Fruit fly (Drosophila melanogaster) ovary, adult (tissue): Measurements from ENCODE around the gene Rdl.

Source experiments
- CG17801 ChIP-seq: fragments of 200-800 bp; optimal IDR thresholded peaks from 2 replicates; lab custom pipeline; 2019; ENCODE audit warnings: missing biosample characterization, mild to moderate bottlenecking, missing genetic modification characterization, moderate library complexity; ENCODE audit not compliant: partially characterized antibody

Rdl gene

dm6 chr3L:9128700-9129582 is 53.0 kb downstream of the Rdl start:
- no peak for TF ChIP-seq CG17801

DNA sequence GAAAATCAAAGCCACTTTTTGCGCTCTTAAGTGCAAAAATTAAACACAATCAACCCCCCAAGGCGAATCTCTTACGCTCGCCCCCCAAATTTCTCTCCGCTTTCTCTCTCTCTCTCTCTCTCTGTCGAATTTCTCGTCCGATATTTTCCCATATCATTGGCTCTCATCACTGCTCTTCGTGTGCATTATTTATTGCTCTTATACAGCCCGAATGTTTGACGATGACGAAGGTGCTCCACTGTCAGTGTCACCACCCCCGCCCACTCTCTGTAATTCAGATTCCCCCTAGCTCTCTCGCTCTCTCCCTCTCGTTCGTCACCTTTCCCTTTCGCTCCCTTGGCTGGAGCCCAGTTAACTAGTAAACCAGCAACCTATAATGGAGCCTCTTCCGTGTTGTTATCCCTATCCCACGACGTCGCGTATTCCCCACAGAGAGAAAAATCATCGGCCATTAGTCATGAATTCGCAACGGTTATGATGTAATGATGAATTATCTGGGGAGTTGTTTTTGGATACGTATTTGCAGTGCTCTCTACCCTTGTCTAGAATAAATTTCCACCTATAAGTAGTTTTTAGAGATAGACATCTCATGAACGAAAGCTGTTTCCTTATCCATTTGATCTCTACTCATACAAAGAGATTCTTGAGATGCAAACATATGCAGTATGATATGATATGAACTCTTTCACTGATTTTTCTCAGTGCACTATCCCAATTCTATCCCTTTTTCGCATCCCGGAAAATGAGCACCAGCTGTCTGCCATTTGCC is 54.1 kb downstream of the Rdl start:
- no peak for TF ChIP-seq CG17801

- no peak for TF ChIP-seq CG17801
Measured at dm6 chr3L:9126888-9127689, 54.9 kb downstream of the Rdl start.

dm6 chr3L:9126021-9126811 is 55.7 kb downstream of the Rdl start:
- TF ChIP-seq CG17801 = no peak

- peak; percentile 41 for TF ChIP-seq CG17801
Measured at dm6 chr3L:9125261-9126020, 56.5 kb downstream of the Rdl start.

DNA sequence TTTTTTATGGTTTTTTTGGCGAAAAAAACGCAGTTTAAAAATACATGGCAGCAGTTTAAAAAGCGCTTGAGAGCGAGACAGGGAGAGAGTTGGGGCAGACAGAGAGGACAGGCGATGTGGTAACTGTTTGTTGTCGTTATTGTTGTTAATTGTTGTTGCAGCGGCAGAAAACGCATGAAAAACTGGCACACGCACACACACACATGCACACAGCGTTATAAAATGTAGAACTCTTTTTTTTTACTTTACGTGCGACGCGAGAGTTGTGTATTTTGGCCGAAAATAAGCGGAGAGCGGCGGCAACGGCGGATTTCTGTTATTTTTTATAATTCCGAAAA is 57.1 kb downstream of the Rdl start:
- TF ChIP-seq CG17801 = no peak

DNA sequence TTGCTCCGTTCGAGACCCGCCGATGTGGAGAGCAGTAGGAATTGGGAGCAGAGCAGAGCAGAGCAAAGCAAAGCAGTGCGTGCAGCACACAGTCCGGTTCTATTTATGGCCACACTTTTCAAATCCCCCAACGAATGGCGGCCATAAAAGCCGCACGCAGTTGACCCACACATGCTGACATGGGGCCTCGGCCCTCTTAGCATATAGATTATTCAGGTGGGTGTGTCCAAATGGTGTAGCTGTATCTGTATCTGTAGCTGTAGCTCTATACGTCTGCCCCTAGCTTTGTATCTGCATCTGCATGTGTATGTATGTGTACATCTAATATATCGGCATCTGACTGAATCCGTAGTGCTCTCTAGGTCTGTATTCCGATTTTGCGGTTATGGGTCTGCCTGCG is 60.7 kb downstream of the Rdl start:
- no peak for TF ChIP-seq CG17801

dm6 chr3L:9119564-9119963 is 62.4 kb downstream of the Rdl start:
- TF ChIP-seq CG17801 = no peak

DNA sequence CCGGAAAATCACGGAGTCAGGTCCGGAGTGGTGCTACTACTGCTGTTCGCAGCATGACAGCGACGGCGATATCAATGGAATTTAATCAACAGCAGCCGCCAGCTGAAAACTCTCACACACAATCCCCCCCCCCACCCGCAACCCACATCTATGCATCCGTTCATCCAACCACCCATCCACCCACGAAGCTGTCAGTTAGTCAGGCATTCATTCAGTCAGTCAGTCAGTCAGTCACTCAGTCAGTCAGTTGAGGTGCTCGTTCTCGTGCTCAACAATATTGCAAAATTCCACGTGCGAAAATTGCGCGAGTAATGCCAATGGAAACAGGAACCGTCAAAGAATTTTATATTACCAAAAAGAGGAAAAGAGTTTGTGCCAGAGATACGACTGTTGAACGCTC is 66.3 kb downstream of the Rdl start:
- TF ChIP-seq CG17801 = no peak

DNA sequence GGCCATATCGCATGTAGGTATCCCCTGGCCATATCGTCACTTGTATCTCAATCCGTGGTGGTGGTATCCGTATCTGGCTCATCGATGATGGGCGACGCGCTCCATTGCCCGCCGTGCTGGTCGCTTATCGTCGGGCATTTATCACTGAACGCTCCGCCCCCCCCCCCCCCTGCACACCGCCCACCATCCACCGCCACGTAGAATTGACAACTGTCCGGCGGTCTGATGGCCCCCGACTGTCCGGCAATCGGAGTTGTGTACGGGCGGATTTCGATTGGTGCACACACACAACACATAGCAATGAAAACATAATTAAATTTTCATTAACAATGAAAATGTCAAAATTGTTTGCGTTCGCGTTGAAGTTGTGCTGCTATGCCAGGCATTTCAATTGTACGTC is 67.5 kb downstream of the Rdl start:
- no peak for TF ChIP-seq CG17801

DNA sequence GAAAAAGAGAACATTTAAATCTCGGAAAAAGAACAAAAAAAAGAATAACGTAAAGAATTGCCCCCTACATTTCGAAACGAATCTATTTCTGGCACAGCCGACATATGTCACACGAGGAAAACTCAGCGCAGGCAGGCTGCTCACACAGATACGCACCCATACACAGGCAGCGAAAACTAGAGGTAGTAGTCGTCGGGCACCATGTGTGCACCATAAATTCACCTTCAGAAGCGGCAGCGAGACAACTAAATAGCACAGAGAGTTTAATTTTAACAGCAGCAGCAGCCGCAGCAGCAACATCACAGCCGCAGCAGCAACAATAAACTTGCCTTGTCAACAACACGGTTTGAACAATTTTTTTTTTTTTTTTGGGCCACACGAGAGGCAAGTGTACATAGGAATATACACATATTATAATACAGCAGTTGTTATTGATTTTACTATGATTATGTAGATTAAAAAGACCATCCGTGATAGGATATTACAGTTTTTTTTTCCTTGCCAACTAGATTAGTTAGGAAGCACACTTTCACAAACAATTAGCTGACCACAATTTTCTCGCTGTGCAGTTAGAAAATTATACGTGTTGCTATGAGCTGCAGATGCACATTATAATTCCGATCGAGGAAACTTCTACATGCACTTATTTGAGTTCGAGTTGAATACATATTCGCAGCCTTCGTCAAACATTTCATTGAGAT is 68.2 kb downstream of the Rdl start:
- no peak for TF ChIP-seq CG17801

- TF ChIP-seq CG17801 = no peak
Measured at dm6 chr3L:9096648-9097047, 85.3 kb downstream of the Rdl start, which contains the start of gene CG13315. TSS of gene CG13315 (plus strand) at chr3L:9096877.
